Worm (Caenorhabditis elegans): Measurements from ENCODE around the gene nrde-2.

The nrde-2 gene

ce11 chrII:10197091-10197675, 50.3 kb downstream of the nrde-2 start, which contains the start of gene R05H5.3 (continued):
- TF ChIP-seq lin-54 (GFP tag; optimal IDR thresholded peaks at IDR 0.05), result peak; percentile 85
- TF ChIP-seq snpc-4 (GFP tag; optimal IDR thresholded peaks at IDR 0.05), result peak; percentile 37
- no peak for TF ChIP-seq snpc-4 (tag; optimal IDR thresholded peaks at IDR 0.05)
- TF ChIP-seq dpl-1 (GFP tag; optimal IDR thresholded peaks at IDR 0.05), result peak; percentile 91
- peak; percentile 81 for TF ChIP-seq xnd-1 (tag; optimal IDR thresholded peaks at IDR 0.05)
- TF ChIP-seq aptf-2 (GFP tag; conservative IDR thresholded peaks at IDR 0.05), result 0 out of 2 replicates have a peak, but pooled peaks have one; percentile 56
- peak in 1 of 3 experiments; percentile 75 for TF ChIP-seq lin-35 (GFP tag; optimal IDR thresholded peaks at IDR 0.05)
- TF ChIP-seq lag-1 (GFP tag; IDR thresholded peaks at IDR 0.05), result no peak
- TF ChIP-seq hsf-1 (GFP tag; IDR thresholded peaks at IDR 0.05), result peak; percentile 55; the same call in 1 of the 2 replicates
- peak; percentile 79 for TF ChIP-seq F33H1.4 (GFP tag; IDR thresholded peaks at IDR 0.05)
- peak; percentile 62; the same call in 1 of the 2 replicates for TF ChIP-seq lir-1 (GFP tag; conservative IDR thresholded peaks at IDR 0.05)
- peak; percentile 91 for TF ChIP-seq madf-8 (GFP tag; conservative IDR thresholded peaks at IDR 0.05)
- TF ChIP-seq madf-10 (tag; optimal IDR thresholded peaks at IDR 0.05), result peak; percentile 40
- peak; percentile 68 for TF ChIP-seq Y67H2A.10 (GFP tag; conservative IDR thresholded peaks at IDR 0.05)
- TF ChIP-seq bed-2 (GFP tag; IDR thresholded peaks at IDR 0.05), result peak; percentile 50; the same call in 1 of the 2 replicates
- TF ChIP-seq ceh-91 (GFP tag; IDR thresholded peaks at IDR 0.05), result peak; percentile 94
- TF ChIP-seq ztf-18 (tag; optimal IDR thresholded peaks at IDR 0.05), result peak; percentile 58
- peak; percentile 79 for TF ChIP-seq F23B12.7 (tag; optimal IDR thresholded peaks at IDR 0.05; ENCODE audit: insufficient read depth)
- no peak for TF ChIP-seq C06A6.2 (GFP tag; conservative IDR thresholded peaks at IDR 0.05)
- peak; percentile 94 for TF ChIP-seq ceh-100 (GFP tag; IDR thresholded peaks at IDR 0.05)
- peak in 1 of 2 experiments; percentile 14 for TF ChIP-seq rec-8 (tag; optimal IDR thresholded peaks at IDR 0.05)
- no peak for TF ChIP-seq sdz-38 (tag; optimal IDR thresholded peaks at IDR 0.05)
- TF ChIP-seq lsl-1 (GFP tag; optimal IDR thresholded peaks at IDR 0.05), result peak; percentile 80
- peak; percentile 96 for TF ChIP-seq D2030.7 (GFP tag; IDR thresholded peaks at IDR 0.05)
- peak; percentile 58 for TF ChIP-seq tlf-1 (GFP tag; optimal IDR thresholded peaks at IDR 0.05)
- TF ChIP-seq unc-130 (GFP tag; optimal IDR thresholded peaks at IDR 0.05), result peak; percentile 92

ce11 chrII:10194605-10195004, 52.8 kb downstream of the nrde-2 start, which contains the start of gene srb-6:
srb-6 (plus strand) TSS chrII:10194905.
- TF ChIP-seq repo-1 (tag; optimal IDR thresholded peaks at IDR 0.05) (no peak), ceh-27 (GFP tag; optimal IDR thresholded peaks at IDR 0.05) (no peak)

Measured in whole organism, young adult.